Worm (Caenorhabditis elegans) whole organism, dauer: ENCODE measurements around the gene str-176.

ENCODE experiments used
- unc-62 ChIP-seq: sonication (generic microtip); optimal IDR thresholded peaks from 2 replicates; lab custom pipeline; 2017; ENCODE audit warnings: missing biosample characterization, missing genetic modification reagents, missing genetic modification characterization

str-176 gene

ce11 chrIV:8463716-8464115 is at the start of gene str-176:
str-176 (minus strand) TSS chrIV:8463816.
- TF ChIP-seq unc-62 (GFP tag; lab: Kevin White, UChicago): no peak

ce11 chrIV:8512679-8513078 is 49.1 kb upstream of the str-176 start, which contains the start of gene C09G4.4:
C09G4.4 (plus strand) TSS chrIV:8512979.
- no peak for TF ChIP-seq unc-62 (GFP tag; lab: Kevin White, UChicago)

- TF ChIP-seq unc-62 (GFP tag; lab: Kevin White, UChicago): no peak
Measured at ce11 chrIV:8511056-8511455, 47.4 kb upstream of the str-176 start, which contains the start of gene mes-6. mes-6 (plus strand) TSS chrIV:8511284.

ce11 chrIV:8510534-8510933 is 46.9 kb upstream of the str-176 start, which contains the start of gene tag-77:
tag-77 (minus strand) TSS chrIV:8510548.
- TF ChIP-seq unc-62 (GFP tag; lab: Kevin White, UChicago): no peak

- no peak for TF ChIP-seq unc-62 (GFP tag; lab: Kevin White, UChicago)
Measured at ce11 chrIV:8506034-8506433, 42.4 kb upstream of the str-176 start.

ce11 chrIV:8501382-8501781 is 37.8 kb upstream of the str-176 start, which contains the start of gene C28C12.1:
C28C12.1 (plus strand) TSS chrIV:8501682.
- no peak for TF ChIP-seq unc-62 (GFP tag; lab: Kevin White, UChicago)

ce11 chrIV:8499956-8500355 is 36.3 kb upstream of the str-176 start:
- TF ChIP-seq unc-62 (GFP tag; lab: Kevin White, UChicago): no peak

- TF ChIP-seq unc-62 (GFP tag; lab: Kevin White, UChicago): no peak
Measured at ce11 chrIV:8498773-8499360, 35.3 kb upstream of the str-176 start, which contains the start of the genes acdh-13 and mesp-1. acdh-13 (minus strand) TSS chrIV:8498823. mesp-1 (plus strand) TSS chrIV:8499310.

- no peak for TF ChIP-seq unc-62 (GFP tag; lab: Kevin White, UChicago)
Measured at ce11 chrIV:8496263-8496662, 32.6 kb upstream of the str-176 start, which contains the start of gene C28C12.12. C28C12.12 (minus strand) TSS chrIV:8496363.

- TF ChIP-seq unc-62 (GFP tag; lab: Kevin White, UChicago): no peak
Measured at ce11 chrIV:8492242-8492641, 28.6 kb upstream of the str-176 start, which contains the start of gene sru-7. sru-7 (plus strand) TSS chrIV:8492542.

ce11 chrIV:8489915-8490314 is 26.3 kb upstream of the str-176 start, which contains the start of gene srlf-2:
srlf-2 (plus strand) TSS chrIV:8490215.
- no peak for TF ChIP-seq unc-62 (GFP tag; lab: Kevin White, UChicago)

- TF ChIP-seq unc-62 (GFP tag; lab: Kevin White, UChicago): no peak
Measured at ce11 chrIV:8488043-8488442, 24.4 kb upstream of the str-176 start.

ce11 chrIV:8487183-8487582 is 23.6 kb upstream of the str-176 start, which contains the start of gene srlf-3:
srlf-3 (plus strand) TSS chrIV:8487483.
- TF ChIP-seq unc-62 (GFP tag; lab: Kevin White, UChicago): no peak

ce11 chrIV:8481308-8481707 is 17.7 kb upstream of the str-176 start, which contains the start of gene spp-8:
spp-8 (plus strand) TSS chrIV:8481664.
- TF ChIP-seq unc-62 (GFP tag; lab: Kevin White, UChicago): no peak

- no peak for TF ChIP-seq unc-62 (GFP tag; lab: Kevin White, UChicago)
Measured at ce11 chrIV:8479346-8479745, 15.7 kb upstream of the str-176 start, which contains the start of gene hlh-12. hlh-12 (minus strand) TSS chrIV:8479446.

- no peak for TF ChIP-seq unc-62 (GFP tag; lab: Kevin White, UChicago)
Measured at ce11 chrIV:8478516-8478915, 14.9 kb upstream of the str-176 start.

ce11 chrIV:8476880-8477279 is 13.3 kb upstream of the str-176 start, which contains the start of gene spp-10:
spp-10 (plus strand) TSS chrIV:8477180.
- no peak for TF ChIP-seq unc-62 (GFP tag; lab: Kevin White, UChicago)
